Worm (Caenorhabditis elegans) whole organism, late embryonic: ENCODE data around the gene ced-2.
"Not testable (repeated sequence)": the region's sequence is repeated elsewhere in the genome, so short reads cannot be mapped to it uniquely, and the experiment has no call there.

Experiments
- C08G9.2 ChIP-seq: sonication (generic microtip); optimal IDR thresholded peaks from 2 replicates; lab custom pipeline; 2016; ENCODE audit warnings: mild to moderate bottlenecking, missing genetic modification characterization, moderate library complexity, missing compliant biosample characterization
- C38D4.7 ChIP-seq: fragments of 200-800 bp; sonication (Bioruptor generic); optimal IDR thresholded peaks from 2 replicates; lab custom pipeline; 2018; ENCODE audit warnings: mild to moderate bottlenecking, missing genetic modification characterization, moderate library complexity, missing compliant biosample characterization
- F13H6.1 ChIP-seq: sonication (generic microtip); optimal IDR thresholded peaks from 2 replicates; lab custom pipeline; 2016; ENCODE audit warnings: missing genetic modification characterization, missing compliant biosample characterization
- K02D7.2 ChIP-seq: sonication (generic microtip); optimal IDR thresholded peaks from 2 replicates; lab custom pipeline; 2017; ENCODE audit warnings: mild to moderate bottlenecking, missing genetic modification characterization, missing compliant biosample characterization
- Y22D7AL.16 ChIP-seq: sonication (generic microtip); optimal IDR thresholded peaks from 2 replicates; lab custom pipeline; 2016; ENCODE audit warnings: missing genetic modification characterization, missing compliant biosample characterization
- ceh-18 ChIP-seq: sonication (generic microtip); optimal IDR thresholded peaks from 2 replicates; lab custom pipeline; 2016; ENCODE audit warnings: missing genetic modification characterization, missing compliant biosample characterization
- ceh-2 ChIP-seq: sonication (generic microtip); optimal IDR thresholded peaks from 2 replicates; lab custom pipeline; 2016; ENCODE audit warnings: missing genotype, missing genetic modification characterization, missing compliant biosample characterization
- ceh-22 ChIP-seq: sonication (generic microtip); optimal IDR thresholded peaks from 2 replicates; lab custom pipeline; 2017; ENCODE audit warnings: missing biosample characterization, missing genetic modification characterization
- ceh-30 ChIP-seq: fragments of 150-350 bp; optimal IDR thresholded peaks from 2 replicates; lab custom pipeline; 2014; ENCODE audit warnings: missing biosample characterization, missing genetic modification characterization
- ceh-34 ChIP-seq: sonication (generic microtip); optimal IDR thresholded peaks from 2 replicates; lab custom pipeline; 2016; ENCODE audit warnings: mild to moderate bottlenecking, missing genetic modification characterization, missing compliant biosample characterization
- ceh-45 ChIP-seq: fragments of 200-800 bp; sonication (Bioruptor generic); IDR thresholded peaks from 2 replicates; pipeline ENCODE4 v1.3.6; 2022; ENCODE audit warnings: missing genetic modification reagents, missing genetic modification characterization, missing compliant biosample characterization
- ceh-48 ChIP-seq: sonication (generic microtip); optimal IDR thresholded peaks from 2 replicates; lab custom pipeline; 2016; ENCODE audit warnings: missing genetic modification characterization, inconsistent platforms, missing compliant biosample characterization
- che-1 ChIP-seq: sonication (generic microtip); optimal IDR thresholded peaks from 2 replicates; lab custom pipeline; 2016; ENCODE audit warnings: mild to moderate bottlenecking, missing genetic modification characterization, missing compliant biosample characterization
- dmd-4 ChIP-seq: sonication (generic microtip); optimal IDR thresholded peaks from 2 replicates; lab custom pipeline; 2016; ENCODE audit warnings: borderline replicate concordance, missing genetic modification characterization, missing compliant biosample characterization
- dve-1 ChIP-seq: sonication (generic microtip); optimal IDR thresholded peaks from 2 replicates; lab custom pipeline; 2017; ENCODE audit warnings: antibody characterized with exemption, mild to moderate bottlenecking, missing genetic modification characterization, missing compliant biosample characterization
- elt-2 ChIP-seq: sonication (generic microtip); optimal IDR thresholded peaks from 2 replicates; lab custom pipeline; 2016; ENCODE audit warnings: missing genetic modification reagents, missing genetic modification characterization, missing compliant biosample characterization
- elt-4 ChIP-seq: sonication (generic microtip); optimal IDR thresholded peaks from 2 replicates; lab custom pipeline; 2016; ENCODE audit warnings: missing genetic modification characterization, missing compliant biosample characterization
- hlh-30 ChIP-seq: sonication (generic microtip); optimal IDR thresholded peaks from 2 replicates; lab custom pipeline; 2017; ENCODE audit warnings: antibody characterized with exemption, missing genetic modification characterization, missing compliant biosample characterization; ENCODE audit not compliant: insufficient read depth
- hlh-8 ChIP-seq: sonication (generic microtip); optimal IDR thresholded peaks from 2 replicates; lab custom pipeline; 2016; ENCODE audit warnings: missing genotype, missing genetic modification characterization, missing compliant biosample characterization
- lin-11 ChIP-seq: fragments of 200-800 bp; sonication (Bioruptor generic); optimal IDR thresholded peaks from 2 replicates; lab custom pipeline; 2018; ENCODE audit warnings: mild to moderate bottlenecking, missing genetic modification characterization, missing compliant biosample characterization
- mec-3 ChIP-seq: sonication (generic microtip); optimal IDR thresholded peaks from 2 replicates; lab custom pipeline; 2016; ENCODE audit warnings: borderline replicate concordance, missing genetic modification characterization, missing compliant biosample characterization
- nfya-1 ChIP-seq: sonication (generic microtip); optimal IDR thresholded peaks from 2 replicates; lab custom pipeline; 2017; ENCODE audit warnings: missing genetic modification characterization, mild to moderate bottlenecking, missing compliant biosample characterization, antibody characterized with exemption, moderate library complexity
- nhr-11 ChIP-seq: fragments of 150-350 bp; optimal IDR thresholded peaks from 2 replicates; lab custom pipeline; 2014; ENCODE audit warnings: missing biosample characterization, missing genetic modification characterization
- nhr-232 ChIP-seq: sonication (generic microtip); optimal IDR thresholded peaks from 2 replicates; lab custom pipeline; 2016; ENCODE audit warnings: missing genetic modification characterization, missing compliant biosample characterization
- pha-2 ChIP-seq: sonication (generic microtip); optimal IDR thresholded peaks from 2 replicates; lab custom pipeline; 2017; ENCODE audit warnings: mild to moderate bottlenecking, missing genetic modification characterization, missing compliant biosample characterization
- sdc-2 ChIP-seq: sonication (generic microtip); optimal IDR thresholded peaks from 2 replicates; lab custom pipeline; 2016; ENCODE audit warnings: missing genotype, missing genetic modification characterization, missing compliant biosample characterization
- sox-2 ChIP-seq: fragments of 200-800 bp; sonication (Bioruptor generic); IDR thresholded peaks from 2 replicates; pipeline ENCODE4 v1.3.6; 2022; ENCODE audit warnings: missing genetic modification reagents, missing genetic modification characterization, missing compliant biosample characterization
- sox-4 ChIP-seq: sonication (generic microtip); optimal IDR thresholded peaks from 2 replicates; lab custom pipeline; 2017; ENCODE audit warnings: mild to moderate bottlenecking, missing genetic modification characterization, inconsistent platforms, missing compliant biosample characterization
- unc-3 ChIP-seq, 2 experiments: fragments of 200-800 bp in 1 of 2; sonication (Bioruptor generic) in 1 of 2; sonication (generic microtip) in 1 of 2; conservative IDR thresholded peaks in 1 of 2; optimal IDR thresholded peaks in 1 of 2; 2 replicates each; pipeline versions ENCODE4 v1.3.6 to Lab custom; 2016 to 2022; ENCODE audit warnings: missing compliant biosample characterization in 2 of 2, missing genetic modification characterization in 2 of 2, missing genetic modification reagents in 1 of 2
- unc-55 ChIP-seq: sonication (generic microtip); optimal IDR thresholded peaks from 2 replicates; lab custom pipeline; 2017; ENCODE audit warnings: missing biosample characterization, missing genetic modification reagents, missing genetic modification characterization
- unc-86 ChIP-seq: sonication (generic microtip); optimal IDR thresholded peaks from 2 replicates; lab custom pipeline; 2016; ENCODE audit warnings: missing genetic modification characterization, missing compliant biosample characterization
- zip-5 ChIP-seq: sonication (generic microtip); optimal IDR thresholded peaks from 2 replicates; lab custom pipeline; 2016; ENCODE audit warnings: missing genetic modification characterization, missing compliant biosample characterization
- ztf-16 ChIP-seq: sonication (generic microtip); optimal IDR thresholded peaks from 2 replicates; lab custom pipeline; 2017; ENCODE audit warnings: missing genetic modification characterization, missing compliant biosample characterization

The ced-2 gene

ce11 chrIV:1605276-1605762 is 8.2 kb downstream of the ced-2 start, which contains the start of gene Y41D4B.11:
Y41D4B.11 (plus strand) TSS chrIV:1605712.
- TF ChIP-seq dmd-4 (no peak), ceh-45 (GFP tag; lab: Robert Waterston, UW) (no peak), ceh-2 (no peak), ceh-22 (tag; lab: Kevin White, UChicago) (no peak), unc-86 (tag; lab: Kevin White, UChicago) (no peak), ceh-48 (tag; lab: Kevin White, UChicago) (no peak), hlh-30 (no peak), ztf-16 (no peak), sox-4 (tag; lab: Kevin White, UChicago) (no peak), nhr-11 (tag; lab: Kevin White, UChicago) (no peak)

ce11 chrIV:1609973-1610372 is 12.9 kb downstream of the ced-2 start, which contains the start of gene dsl-3:
dsl-3 (plus strand) TSS chrIV:1610273.
- not testable (repeated sequence) for TF ChIP-seq K02D7.2; C08G9.2; unc-86 (tag; lab: Kevin White, UChicago)
- TF ChIP-seq, all 69 proteins: peak for 0; not testable (repeated sequence) for 69

DNA sequence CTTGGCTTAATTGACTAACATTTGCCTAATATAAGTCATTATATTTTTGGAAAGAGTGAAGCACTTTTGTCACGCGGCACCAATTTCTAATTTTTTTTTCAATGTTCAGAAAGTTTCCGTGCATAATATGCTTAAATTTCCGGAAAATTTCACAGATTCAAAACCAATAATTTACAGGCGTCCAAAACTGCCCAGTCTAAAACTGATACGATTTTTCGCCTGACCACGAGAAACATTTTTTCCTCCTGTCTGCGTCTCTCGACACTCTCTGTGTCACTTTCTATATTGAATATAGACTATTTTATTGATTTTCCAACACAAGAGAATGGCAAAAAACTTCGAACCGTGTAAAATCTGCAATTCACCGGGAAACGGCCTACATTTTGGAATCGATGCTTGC is 16.5 kb downstream of the ced-2 start, which contains the start of gene nhr-122:
Gene nhr-122, plus strand, starts transcription at position 301 of the 400 bp plus-strand sequence.
- TF ChIP-seq F13H6.1 (no peak), pha-2 (tag; lab: Kevin White, UChicago) (no peak), nhr-232 (no peak), mec-3 (tag; lab: Kevin White, UChicago) (no peak), elt-2 (tag; lab: Kevin White, UChicago) (no peak), zip-5 (no peak), ztf-16 (no peak), sox-2 (GFP tag; lab: Robert Waterston, UW) (no peak), hlh-8 (tag; lab: Kevin White, UChicago) (no peak), nhr-11 (tag; lab: Kevin White, UChicago) (no peak), sdc-2 (tag; lab: Kevin White, UChicago) (no peak), ceh-18 (no peak), Y22D7AL.16 (tag; lab: Kevin White, UChicago) (no peak), unc-3 (GFP tag; conservative IDR thresholded peaks at IDR 0.05; lab: Robert Waterston, UW) (no peak), unc-3 (tag; optimal IDR thresholded peaks at IDR 0.05; lab: Kevin White, UChicago) (no peak), che-1 (tag; lab: Kevin White, UChicago) (no peak), ceh-34 (tag; lab: Kevin White, UChicago) (no peak), elt-4 (tag; lab: Kevin White, UChicago) (no peak), ceh-30 (tag; lab: Kevin White, UChicago) (no peak), lin-11 (tag; lab: Kevin White, UChicago) (no peak)

DNA sequence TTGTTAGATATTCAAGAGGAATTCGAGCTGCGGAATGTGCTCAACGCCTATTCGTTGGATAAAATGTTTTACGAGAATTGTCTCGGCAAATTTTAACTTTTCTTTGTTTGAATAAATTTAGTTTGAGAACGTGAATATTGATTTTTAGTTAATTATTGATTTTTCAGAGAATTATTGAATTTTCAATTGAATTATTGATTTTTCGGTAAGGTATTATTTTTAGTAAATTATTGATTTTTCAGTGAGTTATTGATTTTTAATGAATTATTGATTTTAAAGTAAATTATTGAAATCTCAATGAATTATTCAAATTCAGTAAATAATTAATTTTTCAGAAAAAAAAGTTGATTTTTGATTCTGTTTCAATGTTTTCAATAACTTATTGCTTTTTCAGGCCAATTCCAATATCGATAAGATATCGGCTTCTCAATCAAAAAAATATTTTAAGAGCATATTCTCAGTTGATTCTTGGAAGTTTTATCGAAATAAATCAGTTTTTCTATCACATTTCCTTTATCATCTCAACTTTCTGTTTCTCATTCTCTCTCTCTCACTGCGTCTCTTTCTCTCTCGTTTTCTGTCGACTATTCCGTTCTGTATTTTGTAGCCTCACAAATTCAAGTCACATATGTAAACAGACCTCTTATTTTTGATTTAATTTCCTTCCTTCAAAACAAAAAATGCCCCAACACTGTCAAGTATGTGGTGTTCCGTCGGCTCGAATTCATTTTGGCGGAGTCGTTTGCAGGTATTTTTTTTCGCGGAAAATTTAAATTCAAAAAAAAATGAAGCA is 22.6 kb downstream of the ced-2 start, which contains the start of gene nhr-92:
Gene nhr-92, plus strand, starts transcription at position 576 of the 793 bp plus-strand sequence.
- TF ChIP-seq elt-2 (tag; lab: Kevin White, UChicago) = peak; percentile 15
- TF ChIP-seq Y22D7AL.16 (tag; lab: Kevin White, UChicago) = no peak
- TF ChIP-seq lin-11 (tag; lab: Kevin White, UChicago) = no peak
- TF ChIP-seq, all 69 proteins: peak for 1

ce11 chrIV:1623712-1624111 is 26.6 kb downstream of the ced-2 start, which contains the start of gene nhr-87:
nhr-87 (plus strand) TSS chrIV:1624029.
- peak; percentile 50 for TF ChIP-seq unc-55 (GFP tag; lab: Kevin White, UChicago)
- TF ChIP-seq C38D4.7 = no peak
- TF ChIP-seq zip-5 = no peak
- TF ChIP-seq nfya-1 (tag; lab: Kevin White, UChicago) = no peak
- TF ChIP-seq sdc-2 (tag; lab: Kevin White, UChicago) = no peak
- TF ChIP-seq dve-1 = no peak
